Worm (Caenorhabditis elegans): ENCODE measurements around the gene R74.2.

R74.2 gene

DNA sequence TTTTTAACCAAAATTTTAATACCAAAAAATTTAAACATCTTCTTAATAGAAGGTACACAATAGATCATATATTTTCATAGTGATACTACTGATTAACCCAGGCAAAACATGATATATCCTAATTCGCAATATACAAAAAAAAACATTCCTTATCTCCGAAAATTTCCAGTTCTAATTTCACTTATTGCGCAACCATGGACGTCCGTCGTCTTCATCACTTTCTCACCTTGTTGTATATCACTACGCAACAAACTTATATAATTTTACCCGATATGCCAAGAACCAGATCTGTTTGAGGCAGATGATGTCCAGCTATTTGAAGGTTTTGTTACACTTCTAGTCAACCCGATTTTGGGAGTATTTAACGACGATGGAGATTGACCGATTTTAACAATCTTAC, at the start of gene R74.2:
Gene R74.2 (plus strand): TSS at position 316 of the 400 bp plus-strand sequence.
- TF ChIP-seq flt-1 (GFP tag; IDR thresholded peaks at IDR 0.05): no peak
- TF ChIP-seq ref-1 (GFP tag; conservative IDR thresholded peaks at IDR 0.05): no peak
- TF ChIP-seq tab-1 (GFP tag; IDR thresholded peaks at IDR 0.05): no peak
- TF ChIP-seq T22C8.4 (GFP tag; IDR thresholded peaks at IDR 0.05): no peak
- TF ChIP-seq ztf-23 (GFP tag; IDR thresholded peaks at IDR 0.05): no peak
- TF ChIP-seq cog-1 (tag; optimal IDR thresholded peaks at IDR 0.05): no peak
- TF ChIP-seq med-1 (GFP tag; optimal IDR thresholded peaks at IDR 0.05; ENCODE audit: insufficient read depth): no peak
- TF ChIP-seq klf-2 (GFP tag; conservative IDR thresholded peaks at IDR 0.05): no peak
- TF ChIP-seq ztf-29 (GFP tag; IDR thresholded peaks at IDR 0.05): no peak

DNA sequence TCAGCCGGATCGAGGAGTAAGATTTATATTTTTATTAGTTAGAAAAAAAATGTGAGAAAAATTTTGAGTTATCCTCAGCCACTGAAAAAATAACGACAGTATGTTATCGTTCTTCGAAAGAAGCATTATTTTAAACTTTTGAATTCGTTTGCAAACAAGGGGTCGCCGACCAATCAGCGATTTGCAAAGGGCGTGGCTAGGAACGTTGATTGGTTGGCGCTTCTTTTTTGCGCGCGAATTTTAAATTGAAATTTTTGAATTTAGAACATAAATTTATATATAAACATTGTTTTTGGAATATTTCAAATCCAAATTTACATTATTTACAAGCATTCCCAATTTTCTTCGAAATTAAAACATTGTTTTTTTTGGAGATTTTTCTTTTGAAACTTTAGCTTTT, 44.8 kb upstream of the R74.2 start:
- no peak for TF ChIP-seq klf-2 (GFP tag; conservative IDR thresholded peaks at IDR 0.05)

DNA sequence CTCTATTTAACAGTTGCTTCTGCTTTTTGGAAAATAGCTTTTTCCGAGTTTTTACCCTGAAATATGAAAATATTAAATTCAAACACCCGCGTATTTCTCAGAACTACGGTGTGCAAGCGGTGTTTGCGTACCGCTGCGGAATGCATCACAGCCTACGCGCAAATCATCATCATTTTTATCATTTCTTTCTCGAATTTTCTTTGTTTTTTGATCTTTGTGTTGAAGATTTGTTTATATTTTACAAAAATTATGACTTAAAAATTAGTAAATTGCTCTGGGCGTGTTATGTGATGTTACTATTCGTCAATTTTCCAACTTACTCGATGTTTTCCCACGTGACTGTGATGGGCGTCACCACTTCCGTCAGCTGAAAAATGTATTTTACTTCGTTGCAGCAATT, 37.0 kb upstream of the R74.2 start:
- no peak for TF ChIP-seq ref-1 (GFP tag; conservative IDR thresholded peaks at IDR 0.05)
- no peak for TF ChIP-seq med-1 (GFP tag; optimal IDR thresholded peaks at IDR 0.05; ENCODE audit: insufficient read depth)
- TF ChIP-seq tab-1 (GFP tag; IDR thresholded peaks at IDR 0.05): no peak
- no peak for TF ChIP-seq cog-1 (tag; optimal IDR thresholded peaks at IDR 0.05)

DNA sequence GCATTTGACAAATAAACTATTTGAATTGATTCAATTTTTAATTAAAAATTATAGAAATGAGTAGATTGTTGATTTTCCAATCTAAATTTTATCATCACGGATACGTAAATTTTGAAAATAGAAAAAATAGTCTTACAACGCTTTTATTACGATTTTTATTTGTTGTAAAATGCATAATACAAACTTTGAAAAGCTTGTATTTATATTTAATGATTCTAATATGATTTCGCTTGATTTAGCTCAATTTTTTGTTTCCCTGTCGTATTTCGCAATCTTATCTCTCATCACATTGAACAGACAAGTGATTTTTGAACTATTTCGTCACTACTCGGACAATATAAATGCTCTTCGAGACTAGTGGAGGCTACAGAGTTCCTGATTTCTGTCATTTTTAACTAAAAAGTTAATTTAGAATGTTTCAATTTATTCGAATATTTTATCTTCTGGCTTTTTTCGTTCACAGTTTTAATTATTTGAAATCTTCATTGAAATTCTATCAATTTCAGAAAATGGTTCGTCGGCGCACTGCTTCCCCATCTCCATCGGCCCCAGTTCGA, 36.3 kb upstream of the R74.2 start, which contains the start of the genes wht-3 and har-1:
Gene wht-3 (minus strand): TSS at position 51 of the 557 bp plus-strand sequence.
Gene har-1 (plus strand): TSS at position 507 of the 557 bp plus-strand sequence.
- TF ChIP-seq cog-1 (tag; optimal IDR thresholded peaks at IDR 0.05): no peak
- TF ChIP-seq flt-1 (GFP tag; IDR thresholded peaks at IDR 0.05): no peak
- TF ChIP-seq ztf-29 (GFP tag; IDR thresholded peaks at IDR 0.05): no peak
- no peak for TF ChIP-seq tab-1 (GFP tag; IDR thresholded peaks at IDR 0.05)
- TF ChIP-seq med-1 (GFP tag; optimal IDR thresholded peaks at IDR 0.05; ENCODE audit: insufficient read depth): no peak
- TF ChIP-seq T22C8.4 (GFP tag; IDR thresholded peaks at IDR 0.05): no peak
- no peak for TF ChIP-seq ztf-23 (GFP tag; IDR thresholded peaks at IDR 0.05)
- no peak for TF ChIP-seq klf-2 (GFP tag; conservative IDR thresholded peaks at IDR 0.05)
- TF ChIP-seq ref-1 (GFP tag; conservative IDR thresholded peaks at IDR 0.05): no peak

DNA sequence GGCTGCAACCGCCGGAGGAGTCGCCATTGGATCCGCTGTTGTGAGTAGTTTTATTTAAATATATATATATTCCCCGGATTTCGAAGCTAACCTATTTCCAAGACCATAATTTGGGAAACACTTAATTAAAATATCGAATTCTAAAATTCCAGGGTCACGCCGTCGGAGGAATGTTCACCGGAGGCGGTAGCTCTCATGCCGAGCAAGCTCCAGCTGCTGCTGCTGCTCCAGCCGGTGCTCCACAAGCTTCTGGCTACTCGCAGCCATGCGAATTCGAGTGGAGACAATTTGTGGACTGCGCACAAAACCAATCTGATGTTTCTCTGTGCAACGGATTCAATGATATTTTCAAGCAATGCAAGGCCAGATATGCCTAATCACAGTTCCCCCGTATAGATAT, 35.7 kb upstream of the R74.2 start:
- TF ChIP-seq tab-1 (GFP tag; IDR thresholded peaks at IDR 0.05) (no peak), klf-2 (GFP tag; conservative IDR thresholded peaks at IDR 0.05) (no peak), flt-1 (GFP tag; IDR thresholded peaks at IDR 0.05) (no peak), cog-1 (tag; optimal IDR thresholded peaks at IDR 0.05) (no peak), med-1 (GFP tag; optimal IDR thresholded peaks at IDR 0.05; ENCODE audit: insufficient read depth) (no peak), ztf-23 (GFP tag; IDR thresholded peaks at IDR 0.05) (no peak), ref-1 (GFP tag; conservative IDR thresholded peaks at IDR 0.05) (no peak), ztf-29 (GFP tag; IDR thresholded peaks at IDR 0.05) (no peak), T22C8.4 (GFP tag; IDR thresholded peaks at IDR 0.05) (no peak)

DNA sequence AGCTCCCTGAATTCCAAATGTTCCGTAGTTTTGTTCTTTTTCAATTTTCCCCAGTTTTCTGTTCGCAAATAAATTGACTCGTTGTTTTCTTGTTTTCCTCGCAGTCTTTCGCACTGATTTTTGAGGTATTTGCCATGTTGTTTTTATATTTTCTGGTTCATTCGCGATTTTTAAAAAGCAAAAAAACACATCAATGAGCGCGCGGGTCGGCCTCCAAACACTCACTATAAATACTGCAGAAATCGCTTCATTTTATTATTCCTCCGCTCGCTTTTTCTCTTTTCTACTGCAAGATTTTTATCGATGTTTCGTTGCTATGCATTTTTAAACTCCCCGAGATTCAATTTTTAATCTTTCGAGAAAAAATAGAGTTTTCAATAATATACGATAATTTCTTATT, 35.1 kb upstream of the R74.2 start:
- TF ChIP-seq T22C8.4 (GFP tag; IDR thresholded peaks at IDR 0.05) (no peak), cog-1 (tag; optimal IDR thresholded peaks at IDR 0.05) (no peak), flt-1 (GFP tag; IDR thresholded peaks at IDR 0.05) (no peak), ztf-23 (GFP tag; IDR thresholded peaks at IDR 0.05) (no peak), ztf-29 (GFP tag; IDR thresholded peaks at IDR 0.05) (no peak), med-1 (GFP tag; optimal IDR thresholded peaks at IDR 0.05; ENCODE audit: insufficient read depth) (no peak), klf-2 (GFP tag; conservative IDR thresholded peaks at IDR 0.05) (no peak), ref-1 (GFP tag; conservative IDR thresholded peaks at IDR 0.05) (no peak), tab-1 (GFP tag; IDR thresholded peaks at IDR 0.05) (no peak)

DNA sequence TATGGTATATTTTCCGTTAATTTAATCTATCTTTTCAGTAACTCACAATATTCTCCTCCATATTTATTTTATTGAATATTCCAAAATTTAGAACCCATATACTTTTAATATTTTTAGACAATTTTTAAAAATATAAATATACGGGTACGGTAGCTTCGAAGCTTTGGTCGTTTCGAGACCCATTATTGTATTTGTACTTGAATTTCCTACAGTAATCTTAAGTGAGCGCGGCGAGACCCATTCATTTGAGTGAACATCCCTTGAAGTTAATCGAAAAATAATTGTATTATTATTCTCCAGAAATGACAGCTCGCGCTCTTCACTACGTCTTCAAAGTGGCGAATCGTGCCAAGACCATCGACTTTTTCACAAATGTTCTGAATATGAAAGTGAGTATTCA, 34.7 kb upstream of the R74.2 start, which contains the start of gene glod-4:
Gene glod-4 (plus strand): TSS at position 301 of the 400 bp plus-strand sequence.
- TF ChIP-seq med-1 (GFP tag; optimal IDR thresholded peaks at IDR 0.05; ENCODE audit: insufficient read depth) (no peak), cog-1 (tag; optimal IDR thresholded peaks at IDR 0.05) (no peak), ref-1 (GFP tag; conservative IDR thresholded peaks at IDR 0.05) (no peak), tab-1 (GFP tag; IDR thresholded peaks at IDR 0.05) (no peak), ztf-23 (GFP tag; IDR thresholded peaks at IDR 0.05) (no peak), T22C8.4 (GFP tag; IDR thresholded peaks at IDR 0.05) (no peak), ztf-29 (GFP tag; IDR thresholded peaks at IDR 0.05) (no peak), flt-1 (GFP tag; IDR thresholded peaks at IDR 0.05) (no peak), klf-2 (GFP tag; conservative IDR thresholded peaks at IDR 0.05) (no peak)

DNA sequence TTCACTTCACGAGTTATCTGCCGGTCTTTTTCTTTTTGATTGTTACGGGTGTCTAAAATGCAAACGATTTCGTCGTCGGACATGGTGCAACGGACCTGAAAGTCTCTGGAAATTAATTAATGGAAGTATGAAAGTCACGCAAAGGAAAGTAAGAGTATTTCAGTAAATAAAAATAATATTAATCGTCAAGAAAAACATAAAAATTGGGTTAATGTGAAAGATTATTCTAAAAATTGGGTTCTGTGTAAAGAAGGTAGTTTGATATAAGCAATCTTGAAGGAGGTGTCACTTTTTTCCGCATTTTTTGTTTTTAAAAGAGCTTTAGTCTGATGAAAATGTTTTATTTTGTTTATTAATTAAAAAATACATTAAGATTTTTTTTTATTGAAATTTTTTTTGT, 30.7 kb upstream of the R74.2 start, which contains the start of gene C16C10.9:
Gene C16C10.9 (minus strand): TSS at position 101 of the 400 bp plus-strand sequence.
- TF ChIP-seq ztf-29 (GFP tag; IDR thresholded peaks at IDR 0.05) (no peak), flt-1 (GFP tag; IDR thresholded peaks at IDR 0.05) (no peak), tab-1 (GFP tag; IDR thresholded peaks at IDR 0.05) (no peak), T22C8.4 (GFP tag; IDR thresholded peaks at IDR 0.05) (no peak), cog-1 (tag; optimal IDR thresholded peaks at IDR 0.05) (no peak), med-1 (GFP tag; optimal IDR thresholded peaks at IDR 0.05; ENCODE audit: insufficient read depth) (no peak)

DNA sequence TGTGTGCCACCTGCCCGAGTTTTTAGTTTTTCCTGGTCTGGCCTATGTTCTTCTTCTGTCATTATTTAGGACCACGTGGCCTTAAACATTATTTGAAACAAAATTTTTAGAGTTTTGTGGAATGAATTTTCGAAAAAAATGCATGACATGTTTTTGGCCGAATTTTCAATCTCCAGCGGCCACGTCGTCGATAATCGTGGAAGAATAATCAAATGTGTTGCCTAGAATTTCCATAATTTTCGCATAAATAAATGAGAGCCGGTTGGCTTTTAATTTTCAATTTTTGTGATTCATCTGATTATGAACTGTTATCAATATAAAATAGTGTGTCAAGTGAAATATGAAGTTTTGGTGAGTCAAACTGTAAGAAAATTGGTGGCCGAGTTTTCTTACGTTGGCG, 27.0 kb upstream of the R74.2 start, which contains the start of gene C01G12.16:
Gene C01G12.16 (plus strand): TSS at position 301 of the 400 bp plus-strand sequence.
- TF ChIP-seq klf-2 (GFP tag; conservative IDR thresholded peaks at IDR 0.05): no peak
- no peak for TF ChIP-seq ref-1 (GFP tag; conservative IDR thresholded peaks at IDR 0.05)
- no peak for TF ChIP-seq ztf-23 (GFP tag; IDR thresholded peaks at IDR 0.05)
- TF ChIP-seq ztf-29 (GFP tag; IDR thresholded peaks at IDR 0.05): no peak
- TF ChIP-seq flt-1 (GFP tag; IDR thresholded peaks at IDR 0.05): no peak
- no peak for TF ChIP-seq tab-1 (GFP tag; IDR thresholded peaks at IDR 0.05)
- no peak for TF ChIP-seq med-1 (GFP tag; optimal IDR thresholded peaks at IDR 0.05; ENCODE audit: insufficient read depth)
- TF ChIP-seq T22C8.4 (GFP tag; IDR thresholded peaks at IDR 0.05): no peak
- TF ChIP-seq cog-1 (tag; optimal IDR thresholded peaks at IDR 0.05): no peak

DNA sequence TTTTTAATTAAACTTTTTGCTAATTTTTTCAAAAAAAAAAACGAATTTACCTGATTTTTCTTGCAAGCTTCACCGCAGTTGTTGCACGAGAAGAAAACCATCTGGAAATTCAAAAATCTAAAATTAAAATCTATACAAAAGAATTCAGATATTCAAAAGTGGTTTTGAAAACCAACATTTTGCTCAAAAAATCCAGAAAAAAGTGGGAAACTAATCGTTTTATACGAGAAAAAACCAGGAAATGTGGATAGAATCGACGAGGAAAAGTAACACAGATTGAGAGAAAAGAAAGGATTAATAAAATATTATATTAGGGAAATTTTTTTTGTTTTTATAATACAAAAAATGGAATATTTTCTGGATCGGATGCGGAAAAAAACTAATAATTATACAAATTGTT, 23.9 kb upstream of the R74.2 start, which contains the start of gene C16C10.8:
Gene C16C10.8 (minus strand): TSS at position 101 of the 400 bp plus-strand sequence.
- no peak for TF ChIP-seq klf-2 (GFP tag; conservative IDR thresholded peaks at IDR 0.05)
- TF ChIP-seq ref-1 (GFP tag; conservative IDR thresholded peaks at IDR 0.05): no peak
- no peak for TF ChIP-seq ztf-23 (GFP tag; IDR thresholded peaks at IDR 0.05)
- TF ChIP-seq tab-1 (GFP tag; IDR thresholded peaks at IDR 0.05): no peak
- TF ChIP-seq flt-1 (GFP tag; IDR thresholded peaks at IDR 0.05): no peak
- no peak for TF ChIP-seq cog-1 (tag; optimal IDR thresholded peaks at IDR 0.05)
- no peak for TF ChIP-seq T22C8.4 (GFP tag; IDR thresholded peaks at IDR 0.05)
- no peak for TF ChIP-seq med-1 (GFP tag; optimal IDR thresholded peaks at IDR 0.05; ENCODE audit: insufficient read depth)
- no peak for TF ChIP-seq ztf-29 (GFP tag; IDR thresholded peaks at IDR 0.05)
